Fruit fly (Drosophila melanogaster) whole organism, embryonic: Measurements from ENCODE around the gene CG34454.

ENCODE experiments used
- CG10431 ChIP-seq: fragments of 200-800 bp; sonication (Bioruptor generic); optimal IDR thresholded peaks from 3 replicates; lab custom pipeline; 2018; ENCODE audit warnings: missing biosample characterization, mild to moderate bottlenecking, missing genetic modification characterization
- CG11247 ChIP-seq: fragments of 200-800 bp; sonication (Bioruptor generic); IDR thresholded peaks from 2 replicates; pipeline ENCODE4 v1.3.6; 2022; ENCODE audit warnings: missing biosample characterization, missing genetic modification characterization
- CG1233 ChIP-seq: fragments of 200-800 bp; sonication (Bioruptor generic); optimal IDR thresholded peaks from 4 replicates; lab custom pipeline; 2018; ENCODE audit warnings: missing biosample characterization, mild to moderate bottlenecking, missing genetic modification characterization
- CG13775 ChIP-seq: fragments of 200-800 bp; sonication (Bioruptor generic); optimal IDR thresholded peaks from 3 replicates; lab custom pipeline; 2017; ENCODE audit warnings: missing biosample characterization, mild to moderate bottlenecking, missing genetic modification characterization
- CG13894 ChIP-seq: fragments of 200-800 bp; sonication (Bioruptor generic); optimal IDR thresholded peaks from 3 replicates; lab custom pipeline; 2018; ENCODE audit warnings: missing biosample characterization, mild to moderate bottlenecking, missing genetic modification characterization, moderate library complexity
- CG15269 ChIP-seq: fragments of 200-800 bp; sonication (Bioruptor generic); optimal IDR thresholded peaks from 2 replicates; lab custom pipeline; 2018; ENCODE audit warnings: missing biosample characterization, mild to moderate bottlenecking, missing genetic modification characterization, moderate library complexity
- CG15601 ChIP-seq: fragments of 200-800 bp; sonication (Bioruptor generic); optimal IDR thresholded peaks from 3 replicates; lab custom pipeline; 2019; ENCODE audit warnings: missing biosample characterization, mild to moderate bottlenecking, missing genetic modification characterization, moderate library complexity
- CG17328 ChIP-seq: fragments of 200-800 bp; sonication (Bioruptor generic); IDR thresholded peaks from 2 replicates; pipeline ENCODE4 v1.3.6; 2022; ENCODE audit warnings: missing biosample characterization, missing genetic modification characterization
- CG17568 ChIP-seq: fragments of 200-800 bp; sonication (Bioruptor generic); optimal IDR thresholded peaks from 2 replicates; lab custom pipeline; 2018; ENCODE audit warnings: missing biosample characterization, mild to moderate bottlenecking, missing genetic modification characterization, moderate library complexity
- CG18599 ChIP-seq: fragments of 200-800 bp; sonication (Bioruptor generic); optimal IDR thresholded peaks from 3 replicates; lab custom pipeline; 2017; ENCODE audit warnings: missing biosample characterization, missing genetic modification characterization, mild to moderate bottlenecking, moderate library complexity, missing genetic modification reagents
- CG18619 ChIP-seq: fragments of 200-800 bp; sonication (Bioruptor generic); optimal IDR thresholded peaks from 3 replicates; lab custom pipeline; 2017; ENCODE audit warnings: missing biosample characterization, mild to moderate bottlenecking, missing genetic modification characterization
- CG2875 ChIP-seq: fragments of 200-800 bp; sonication (Bioruptor generic); optimal IDR thresholded peaks from 2 replicates; lab custom pipeline; 2017; ENCODE audit warnings: missing biosample characterization, mild to moderate bottlenecking, missing genetic modification characterization, missing genetic modification reagents
- CG32767 ChIP-seq: fragments of 200-800 bp; sonication (Bioruptor generic); IDR thresholded peaks from 2 replicates; pipeline ENCODE4 v1.3.6; 2022; ENCODE audit warnings: missing biosample characterization, missing genetic modification characterization
- CG32772 ChIP-seq: fragments of 200-800 bp; sonication (Bioruptor generic); IDR thresholded peaks from 2 replicates; pipeline ENCODE4 v1.3.6; 2022; ENCODE audit warnings: missing biosample characterization, missing genetic modification characterization
- CG6272 ChIP-seq: fragments of 200-800 bp; sonication (Bioruptor generic); IDR thresholded peaks from 2 replicates; pipeline ENCODE4 v1.3.6; 2022; ENCODE audit warnings: missing biosample characterization, missing genetic modification characterization
- CG6654 ChIP-seq: fragments of 200-800 bp; sonication (Bioruptor generic); optimal IDR thresholded peaks from 2 replicates; lab custom pipeline; 2017; ENCODE audit warnings: missing biosample characterization, mild to moderate bottlenecking, missing genetic modification characterization
- CG6689 ChIP-seq: fragments of 200-800 bp; sonication (Bioruptor generic); IDR thresholded peaks from 2 replicates; pipeline ENCODE4 v1.3.6; 2022; ENCODE audit warnings: missing biosample characterization, missing genetic modification characterization
- CG7987 ChIP-seq: fragments of 200-800 bp; sonication (Bioruptor generic); optimal IDR thresholded peaks from 2 replicates; lab custom pipeline; 2018; ENCODE audit warnings: missing biosample characterization, mild to moderate bottlenecking, missing genetic modification characterization, moderate library complexity
- CG8089 ChIP-seq: fragments of 200-800 bp; sonication (Bioruptor generic); optimal IDR thresholded peaks from 3 replicates; lab custom pipeline; 2016; ENCODE audit warnings: missing biosample characterization, missing genetic modification characterization
- CG9876 ChIP-seq: fragments of 200-800 bp; sonication (Bioruptor generic); optimal IDR thresholded peaks from 2 replicates; lab custom pipeline; 2016; ENCODE audit warnings: missing biosample characterization, missing genetic modification characterization
- Chrac-16 ChIP-seq: fragments of 200-800 bp; sonication (Bioruptor generic); optimal IDR thresholded peaks from 3 replicates; lab custom pipeline; 2016; ENCODE audit warnings: missing biosample characterization, missing genetic modification characterization
- Dad ChIP-seq: fragments of 200-800 bp; sonication (Bioruptor generic); optimal IDR thresholded peaks from 3 replicates; lab custom pipeline; 2016; ENCODE audit warnings: missing biosample characterization, missing genetic modification characterization
- Deaf1 ChIP-seq: fragments of 200-800 bp; optimal IDR thresholded peaks from 3 replicates; lab custom pipeline; 2019; ENCODE audit warnings: missing biosample characterization, mild to moderate bottlenecking, missing genetic modification characterization, moderate library complexity
- Doc2 ChIP-seq: fragments of 200-800 bp; sonication (Bioruptor generic); IDR thresholded peaks from 2 replicates; pipeline ENCODE4 v1.3.6; 2022; ENCODE audit warnings: missing biosample characterization, missing genetic modification characterization
- HHEX ChIP-seq: fragments of 200-800 bp; sonication (Bioruptor generic); optimal IDR thresholded peaks from 3 replicates; lab custom pipeline; 2017; ENCODE audit warnings: missing biosample characterization, mild to moderate bottlenecking, missing genetic modification characterization, missing genetic modification reagents
- HLH4C ChIP-seq: fragments of 200-800 bp; sonication (Bioruptor generic); IDR thresholded peaks from 3 replicates; pipeline ENCODE4 v1.3.6; 2022; ENCODE audit warnings: missing biosample characterization, missing genetic modification characterization; ENCODE audit not compliant: partially characterized antibody
- Lhr ChIP-seq: fragments of 200-800 bp; sonication (Bioruptor generic); optimal IDR thresholded peaks from 3 replicates; lab custom pipeline; 2017; ENCODE audit warnings: mild to moderate bottlenecking, missing biosample characterization, missing genetic modification reagents, missing genetic modification characterization
- Max ChIP-seq: fragments of 200-800 bp; sonication (Bioruptor generic); optimal IDR thresholded peaks from 2 replicates; lab custom pipeline; 2016; ENCODE audit warnings: missing biosample characterization, mild to moderate bottlenecking, missing genetic modification characterization
- Optix ChIP-seq: fragments of 200-800 bp; sonication (Bioruptor generic); IDR thresholded peaks from 3 replicates; pipeline ENCODE4 v1.3.6; 2022; ENCODE audit warnings: missing biosample characterization, missing genetic modification characterization
- Pdp1 ChIP-seq, 2 experiments: fragments of 200-800 bp; sonication (Bioruptor generic); optimal IDR thresholded peaks; 3 replicates each; lab custom pipeline; 2016; ENCODE audit warnings: missing biosample characterization in 2 of 2, missing genetic modification characterization in 2 of 2, mild to moderate bottlenecking in 1 of 2, moderate library complexity in 1 of 2
- Vsx1 ChIP-seq: fragments of 200-800 bp; sonication (Bioruptor generic); optimal IDR thresholded peaks from 2 replicates; lab custom pipeline; 2017; ENCODE audit warnings: missing biosample characterization, mild to moderate bottlenecking, missing genetic modification characterization, missing genetic modification reagents
- bcd ChIP-seq: fragments of 200-800 bp; sonication (Bioruptor generic); optimal IDR thresholded peaks from 2 replicates; lab custom pipeline; 2017; ENCODE audit warnings: missing biosample characterization, mild to moderate bottlenecking, missing genetic modification characterization
- br ChIP-seq: fragments of >200 bp; optimal IDR thresholded peaks from 2 replicates; lab custom pipeline; 2017
- dan ChIP-seq: fragments of 200-800 bp; sonication (Bioruptor generic); IDR thresholded peaks from 2 replicates; pipeline ENCODE4 v1.3.6; 2022; ENCODE audit warnings: missing biosample characterization, missing genetic modification characterization
- danr ChIP-seq: fragments of 200-800 bp; sonication (Bioruptor generic); IDR thresholded peaks from 2 replicates; pipeline ENCODE4 v1.3.6; 2022; ENCODE audit warnings: missing biosample characterization, missing genetic modification characterization
- dati ChIP-seq: fragments of 200-800 bp; sonication (Bioruptor generic); IDR thresholded peaks from 2 replicates; pipeline ENCODE4 v1.3.6; 2022; ENCODE audit warnings: missing biosample characterization, missing genetic modification characterization
- ftz-f1 ChIP-seq: fragments of 200-800 bp; sonication (Bioruptor generic); optimal IDR thresholded peaks from 2 replicates; lab custom pipeline; 2016; ENCODE audit warnings: missing biosample characterization, missing genetic modification characterization
- gce ChIP-seq: fragments of 200-800 bp; sonication (Bioruptor generic); IDR thresholded peaks from 3 replicates; pipeline ENCODE4 v1.3.6; 2022; ENCODE audit warnings: missing biosample characterization, missing genetic modification characterization
- gem ChIP-seq: fragments of 200-800 bp; sonication (Bioruptor generic); optimal IDR thresholded peaks from 2 replicates; lab custom pipeline; 2019; ENCODE audit warnings: missing biosample characterization, mild to moderate bottlenecking, missing genetic modification characterization, moderate library complexity
- h ChIP-seq: fragments of >200 bp; optimal IDR thresholded peaks from 2 replicates; lab custom pipeline; 2017
- insv ChIP-seq, 2 experiments: fragments of 200-800 bp; sonication (Bioruptor generic); optimal IDR thresholded peaks; 3 replicates each; lab custom pipeline; 2016 to 2018; ENCODE audit warnings: missing biosample characterization in 2 of 2, missing genetic modification characterization in 2 of 2
- kni ChIP-seq: fragments of 200-800 bp; sonication (Bioruptor generic); optimal IDR thresholded peaks from 3 replicates; lab custom pipeline; 2017; ENCODE audit warnings: mild to moderate bottlenecking, missing biosample characterization, missing genetic modification reagents, missing genetic modification characterization
- lilli ChIP-seq: fragments of 200-800 bp; sonication (Bioruptor generic); optimal IDR thresholded peaks from 3 replicates; lab custom pipeline; 2016; ENCODE audit warnings: missing biosample characterization, missing genetic modification characterization
- lmd ChIP-seq: fragments of 200-800 bp; sonication (Bioruptor generic); IDR thresholded peaks from 2 replicates; pipeline ENCODE4 v1.3.6; 2022; ENCODE audit warnings: missing biosample characterization, missing genetic modification characterization
- p53 ChIP-seq: fragments of 200-800 bp; sonication (Bioruptor generic); optimal IDR thresholded peaks from 2 replicates; lab custom pipeline; 2016; ENCODE audit warnings: missing biosample characterization, missing genetic modification characterization
- pnt ChIP-seq: fragments of 200-800 bp; sonication (Bioruptor generic); optimal IDR thresholded peaks from 3 replicates; lab custom pipeline; 2016; ENCODE audit warnings: missing biosample characterization, missing genetic modification characterization
- prd ChIP-seq, 3 experiments: fragments of >200 bp in 2 of 3; fragments of 200-800 bp in 1 of 3; sonication (Bioruptor generic) in 1 of 3; optimal IDR thresholded peaks in 2 of 3; IDR thresholded peaks in 1 of 3; 2 replicates in 2 of 3; 3 replicates in 1 of 3; pipeline versions ENCODE4 v1.3.6 to Lab custom; 2017 to 2022; ENCODE audit warnings: missing biosample characterization in 1 of 3, missing genetic modification characterization in 1 of 3
- pzg ChIP-seq: fragments of 200-800 bp; sonication (Bioruptor generic); optimal IDR thresholded peaks from 3 replicates; lab custom pipeline; 2018; ENCODE audit warnings: missing biosample characterization, mild to moderate bottlenecking, missing genetic modification characterization, moderate library complexity
- slou ChIP-seq: fragments of 200-800 bp; sonication (Bioruptor generic); optimal IDR thresholded peaks from 3 replicates; lab custom pipeline; 2016; ENCODE audit warnings: missing biosample characterization, missing genetic modification characterization
- sug ChIP-seq: fragments of 200-800 bp; optimal IDR thresholded peaks from 2 replicates; lab custom pipeline; 2019; ENCODE audit warnings: missing biosample characterization, mild to moderate bottlenecking, missing genetic modification characterization, moderate library complexity
- wdn ChIP-seq: fragments of 200-800 bp; sonication (Bioruptor generic); IDR thresholded peaks from 2 replicates; pipeline ENCODE4 v1.3.6; 2022; ENCODE audit warnings: missing biosample characterization, missing genetic modification characterization

The CG34454 gene

DNA sequence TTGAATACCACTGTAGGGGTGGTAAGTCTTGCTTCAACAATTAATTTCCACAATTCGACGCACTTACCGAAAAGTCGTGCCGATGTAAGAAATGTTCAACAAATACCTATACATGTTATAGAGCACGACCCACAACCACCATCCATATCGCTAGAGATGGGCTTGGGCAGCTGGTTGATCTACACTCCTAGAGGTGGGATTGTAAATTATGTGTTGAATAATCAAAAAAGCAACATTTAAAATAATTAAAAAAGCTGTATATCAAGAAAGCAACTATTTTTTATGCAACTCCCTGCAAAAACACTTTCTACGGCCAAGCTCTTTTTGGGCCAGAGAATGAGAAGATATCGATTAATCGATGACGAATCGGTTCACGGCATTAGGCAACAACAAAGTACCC lies 47.9 kb downstream of the CG34454 start, which contains the start of the genes CG34140, Mkp and Mtch (continued):
- TF ChIP-seq Vsx1 (no peak), dati (GFP tag; lab: Robert Waterston, UW) (no peak), CG6654 (GFP tag; lab: Kevin White, UChicago) (no peak), CG10431 (GFP tag; lab: Kevin White, UChicago) (peak; percentile 85), Lhr (GFP tag; lab: Kevin White, UChicago) (no peak), h (lab: Kevin White, UChicago) (no peak), pnt (GFP tag; lab: Kevin White, UChicago) (peak; percentile 77), insv (GFP tag; optimal IDR thresholded peaks at IDR 0.05; lab: Kevin White, UChicago) (peak in 1 of 2 experiments; percentile 27), CG6272 (GFP tag; lab: Robert Waterston, UW) (peak; percentile 83), CG11247 (GFP tag; lab: Robert Waterston, UW) (peak; percentile 76), kni (GFP tag; lab: Kevin White, UChicago) (peak; percentile 81), CG13775 (GFP tag; lab: Kevin White, UChicago) (peak; percentile 87), CG32772 (GFP tag; lab: Robert Waterston, UW) (peak; percentile 79), gce (GFP tag; lab: Robert Waterston, UW) (0 out of 3 replicates have a peak, but pooled peaks have one; percentile 7), CG1233 (GFP tag; lab: Kevin White, UChicago) (peak; percentile 74), CG7987 (GFP tag; lab: Kevin White, UChicago) (peak; percentile 40), HHEX (peak; percentile 56), Deaf1 (tag; lab: Kevin White, UChicago) (no peak), pzg (peak; percentile 82), sug (tag; lab: Kevin White, UChicago) (no peak), dan (GFP tag; lab: Robert Waterston, UW) (peak; percentile 46; the same call in 1 of the 2 replicates), Optix (GFP tag; lab: Robert Waterston, UW) (peak; percentile 82), danr (peak; percentile 76), CG18619 (peak; percentile 70), CG13894 (tag; lab: Kevin White, UChicago) (no peak), CG8089 (peak; percentile 75), CG6689 (GFP tag; lab: Robert Waterston, UW) (peak; percentile 81), CG18599 (GFP tag; lab: Kevin White, UChicago) (peak; percentile 88), CG9876 (GFP tag; lab: Kevin White, UChicago) (peak; percentile 67), CG17328 (GFP tag; lab: Robert Waterston, UW) (peak; percentile 71), CG32767 (GFP tag; lab: Robert Waterston, UW) (peak; percentile 89), CG2875 (GFP tag; lab: Kevin White, UChicago) (no peak), lilli (GFP tag; lab: Kevin White, UChicago) (peak; percentile 96), ftz-f1 (peak; percentile 49), Doc2 (no peak), lmd (peak; percentile 71), CG15601 (tag; lab: Kevin White, UChicago) (peak; percentile 79), wdn (GFP tag; lab: Robert Waterston, UW) (peak; percentile 67; the same call in 1 of the 2 replicates), CG17568 (GFP tag; lab: Kevin White, UChicago) (no peak), slou (GFP tag; lab: Kevin White, UChicago) (peak; percentile 79), bcd (GFP tag; lab: Kevin White, UChicago) (no peak), Chrac-16 (GFP tag; lab: Kevin White, UChicago) (peak; percentile 87), br (lab: Kevin White, UChicago) (no peak), Dad (GFP tag; lab: Kevin White, UChicago) (peak; percentile 86), CG15269 (tag; lab: Kevin White, UChicago) (no peak), prd (optimal IDR thresholded peaks at IDR 0.05; lab: Kevin White, UChicago) (no peak), prd (GFP tag; IDR thresholded peaks at IDR 0.05; lab: Robert Waterston, UW) (peak; percentile 92), p53 (GFP tag; lab: Kevin White, UChicago) (peak; percentile 70), gem (tag; lab: Kevin White, UChicago) (peak; percentile 91), Max (GFP tag; lab: Kevin White, UChicago) (peak; percentile 88), HLH4C (peak; percentile 92), Pdp1 (GFP tag; optimal IDR thresholded peaks at IDR 0.05; lab: Kevin White, UChicago) (peak; percentile 90 to 99)
